Worm (Caenorhabditis elegans) whole organism, L4 larva: Measurements from ENCODE around the gene Y49E10.21.

Source experiments
- F49E8.2 ChIP-seq: sonication (generic microtip); optimal IDR thresholded peaks from 2 replicates; lab custom pipeline; 2016; ENCODE audit warnings: missing compliant biosample characterization, mild to moderate bottlenecking, missing genetic modification characterization, borderline replicate concordance
- T20F7.1 ChIP-seq: fragments of 200-800 bp; sonication (Bioruptor generic); optimal IDR thresholded peaks from 2 replicates; lab custom pipeline; 2018; ENCODE audit warnings: mild to moderate bottlenecking, missing genetic modification characterization, missing compliant biosample characterization
- hlh-11 ChIP-seq: fragments of 200-800 bp; sonication (Bioruptor generic); optimal IDR thresholded peaks from 2 replicates; lab custom pipeline; 2018; ENCODE audit warnings: mild to moderate bottlenecking, missing genetic modification characterization, missing compliant biosample characterization
- mdl-1 ChIP-seq, 2 experiments: fragments of 150-350 bp in 1 of 2; sonication (generic microtip) in 1 of 2; optimal IDR thresholded peaks; 2 replicates each; lab custom pipeline; 2014 to 2017; ENCODE audit warnings: missing biosample characterization in 2 of 2, missing genetic modification characterization in 2 of 2

- TF ChIP-seq hlh-11: no peak
- no peak for TF ChIP-seq mdl-1 (tag; optimal IDR thresholded peaks at IDR 0.05; lab: Kevin White, UChicago)
- TF ChIP-seq T20F7.1 (GFP tag; lab: Kevin White, UChicago): no peak
- TF ChIP-seq F49E8.2: no peak
Observed at ce11 chrIII:12458970-12459369, 1.6 kb downstream of the Y49E10.21 start.
